Worm (Caenorhabditis elegans) whole organism, early embryonic: ENCODE measurements around the gene C37E2.10.
A peak's percentile ranks its signal among the peaks of the same experiment; 100 is the strongest.

ENCODE experiments used
- B0310.2 ChIP-seq: sonication (generic microtip); optimal IDR thresholded peaks from 2 replicates; lab custom pipeline; 2016; ENCODE audit warnings: mild to moderate bottlenecking, missing genetic modification characterization, missing compliant biosample characterization
- F13C5.2 ChIP-seq: sonication (generic microtip); optimal IDR thresholded peaks from 2 replicates; lab custom pipeline; 2017; ENCODE audit warnings: mild to moderate bottlenecking, missing genetic modification characterization, inconsistent platforms, missing compliant biosample characterization
- aly-1 ChIP-seq: sonication (generic microtip); optimal IDR thresholded peaks from 2 replicates; lab custom pipeline; 2016; ENCODE audit warnings: missing genetic modification characterization, missing compliant biosample characterization
- ama-1 ChIP-seq: fragments of 150-350 bp; optimal IDR thresholded peaks from 2 replicates; lab custom pipeline; 2014
- ceh-13 ChIP-seq: fragments of 200-800 bp; sonication (Bioruptor generic); optimal IDR thresholded peaks from 2 replicates; lab custom pipeline; 2018; ENCODE audit warnings: mild to moderate bottlenecking, missing genetic modification characterization, missing compliant biosample characterization
- ceh-36 ChIP-seq: sonication (generic microtip); optimal IDR thresholded peaks from 2 replicates; lab custom pipeline; 2016; ENCODE audit warnings: missing genetic modification characterization, inconsistent platforms, missing compliant biosample characterization
- ets-7 ChIP-seq: sonication (generic microtip); optimal IDR thresholded peaks from 2 replicates; lab custom pipeline; 2016; ENCODE audit warnings: missing genotype, missing genetic modification characterization, missing compliant biosample characterization
- flt-1 ChIP-seq: fragments of 200-800 bp; sonication (Bioruptor generic); IDR thresholded peaks from 2 replicates; pipeline ENCODE4 v1.3.6; 2022; ENCODE audit warnings: missing genetic modification characterization, missing compliant biosample characterization
- hmbx-1 ChIP-seq: sonication (generic microtip); optimal IDR thresholded peaks from 2 replicates; lab custom pipeline; 2016; ENCODE audit warnings: mild to moderate bottlenecking, missing genetic modification characterization, missing compliant biosample characterization
- hmg-4 ChIP-seq: fragments of 200-800 bp; sonication (Bioruptor generic); optimal IDR thresholded peaks from 2 replicates; lab custom pipeline; 2018; ENCODE audit warnings: mild to moderate bottlenecking, missing genetic modification characterization, missing compliant biosample characterization
- hnd-1 ChIP-seq: sonication (generic microtip); optimal IDR thresholded peaks from 2 replicates; lab custom pipeline; 2016; ENCODE audit warnings: missing genetic modification characterization, missing compliant biosample characterization
- pes-1 ChIP-seq: fragments of 200-800 bp; sonication (Bioruptor generic); IDR thresholded peaks from 2 replicates; pipeline ENCODE4 v1.3.6; 2022; ENCODE audit warnings: missing genetic modification reagents, missing genetic modification characterization, missing compliant biosample characterization
- scrt-1 ChIP-seq: fragments of 200-800 bp; sonication (Bioruptor generic); IDR thresholded peaks from 2 replicates; pipeline ENCODE4 v1.3.6; 2022; ENCODE audit warnings: missing genetic modification characterization, missing compliant biosample characterization
- sea-1 ChIP-seq: fragments of 200-800 bp; sonication (Bioruptor generic); conservative IDR thresholded peaks from 2 replicates; pipeline ENCODE4 v1.3.6; 2022; ENCODE audit warnings: missing genetic modification characterization, missing compliant biosample characterization
- tbx-11 ChIP-seq: fragments of 200-800 bp; sonication (Bioruptor generic); IDR thresholded peaks from 2 replicates; pipeline ENCODE4 v1.3.6; 2022; ENCODE audit warnings: missing genetic modification characterization, missing compliant biosample characterization
- tbx-37 ChIP-seq: fragments of 200-800 bp; sonication (Bioruptor generic); conservative IDR thresholded peaks from 2 replicates; pipeline ENCODE4 v1.3.6; 2022; ENCODE audit warnings: missing genetic modification reagents, missing genetic modification characterization, missing compliant biosample characterization
- tra-4 ChIP-seq: sonication (generic microtip); optimal IDR thresholded peaks from 2 replicates; lab custom pipeline; 2017; ENCODE audit warnings: missing genetic modification characterization, missing compliant biosample characterization

Gene C37E2.10

DNA sequence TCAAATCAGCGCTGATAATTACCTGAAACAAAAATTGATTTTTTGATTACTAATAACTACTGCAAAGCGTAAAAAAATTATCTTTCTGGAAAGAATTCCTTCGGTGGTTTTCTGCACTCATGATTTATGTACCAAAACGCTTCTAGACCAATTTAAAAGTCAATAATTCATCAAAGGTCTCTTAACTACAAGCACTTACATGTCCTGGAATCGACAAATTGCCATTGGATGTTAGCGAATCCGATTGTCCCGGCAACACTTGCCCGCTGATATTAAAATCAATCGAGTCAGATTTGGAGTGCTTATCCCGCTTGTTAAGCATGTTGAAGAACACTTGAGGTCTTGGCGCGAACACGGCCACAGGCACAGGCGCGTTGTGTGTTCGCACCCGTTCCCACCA, 13.6 kb upstream of the C37E2.10 start:
- TF ChIP-seq hmg-4 (GFP tag; lab: Kevin White, UChicago) (peak; percentile 3), ceh-36 (tag; lab: Kevin White, UChicago) (no peak)

DNA sequence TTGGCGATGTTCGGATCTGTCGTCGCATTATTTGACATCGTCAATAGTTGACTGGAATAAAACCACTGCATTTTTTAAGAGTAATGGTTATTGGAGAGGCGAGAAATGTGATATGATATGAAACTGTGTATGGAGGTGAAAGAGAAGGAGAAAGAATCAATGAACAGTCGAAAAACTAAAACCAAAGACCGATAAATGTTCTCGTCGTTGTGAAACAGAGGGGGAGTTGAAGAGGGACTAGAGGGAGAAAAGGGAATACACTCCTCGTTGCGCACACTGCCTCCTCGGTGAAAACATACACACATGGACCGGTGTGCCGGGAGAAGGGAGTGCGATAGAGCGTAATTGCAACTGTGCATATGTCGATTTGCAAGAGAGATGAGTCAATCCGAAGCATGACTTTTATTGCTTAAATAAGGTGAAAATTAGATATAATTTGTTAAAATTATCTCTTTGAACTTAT, 9.2 kb upstream of the C37E2.10 start, which contains the start of gene sym-4:
Gene sym-4, minus strand, starts transcription at position 51 of the 463 bp plus-strand sequence.
- no peak for TF ChIP-seq scrt-1 (GFP tag; lab: Robert Waterston, UW)
- TF ChIP-seq F13C5.2 (tag; lab: Kevin White, UChicago) = peak; percentile 76

DNA sequence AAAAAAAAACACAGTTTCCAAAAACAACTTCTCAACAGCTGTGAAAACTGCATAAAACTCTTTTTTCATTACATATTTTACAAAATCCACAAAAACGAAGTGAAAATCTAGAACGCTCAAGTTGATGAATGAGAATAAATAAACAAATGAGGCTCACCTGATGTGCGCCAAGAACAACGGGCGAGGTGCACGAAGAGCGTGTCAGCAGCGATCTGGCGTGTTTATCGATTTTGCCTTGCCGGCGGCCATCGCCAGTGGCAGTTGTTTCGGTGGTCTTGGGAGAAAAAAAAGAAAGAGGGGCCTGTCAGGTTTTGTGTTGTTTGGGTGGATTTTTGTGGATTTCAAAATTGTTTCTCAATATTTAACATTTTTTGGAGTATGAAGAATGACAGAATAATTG, 4.9 kb upstream of the C37E2.10 start, which contains the start of gene idhb-1:
Gene idhb-1, minus strand, starts transcription at position 214 of the 400 bp plus-strand sequence.
- TF ChIP-seq ama-1 = no peak
- no peak for TF ChIP-seq hnd-1
- TF ChIP-seq F13C5.2 (tag; lab: Kevin White, UChicago) = peak; percentile 20
- TF ChIP-seq flt-1 (GFP tag; lab: Robert Waterston, UW) = 0 out of 2 replicates have a peak, but pooled peaks have one; percentile 31
- no peak for TF ChIP-seq pes-1 (GFP tag; lab: Robert Waterston, UW)

DNA sequence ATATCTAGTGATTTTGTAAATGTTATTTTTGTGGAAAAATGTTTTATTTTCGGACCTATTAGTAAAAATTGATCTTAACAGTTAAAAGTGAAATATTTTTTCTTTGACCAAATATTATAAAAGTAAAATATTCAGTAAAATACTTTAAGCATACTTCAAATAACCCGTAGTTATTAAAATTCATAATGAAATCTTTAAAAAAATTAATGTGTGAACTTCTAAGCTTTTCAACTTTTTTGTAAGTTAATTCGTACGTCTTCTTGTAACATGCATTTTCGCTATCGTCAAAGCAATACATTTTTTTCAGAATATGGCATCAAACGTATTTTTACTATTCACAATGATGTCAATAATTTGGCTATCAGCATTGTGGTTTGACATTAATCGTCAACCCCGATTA, 3.0 kb upstream of the C37E2.10 start, which contains the start of gene C37E2.2:
Gene C37E2.2, plus strand, starts transcription at position 301 of the 400 bp plus-strand sequence.
- no peak for TF ChIP-seq hmg-4 (GFP tag; lab: Kevin White, UChicago)
- TF ChIP-seq tbx-11 (GFP tag; lab: Robert Waterston, UW) = no peak
- TF ChIP-seq scrt-1 (GFP tag; lab: Robert Waterston, UW) = no peak
- TF ChIP-seq pes-1 (GFP tag; lab: Robert Waterston, UW) = no peak
- no peak for TF ChIP-seq sea-1 (GFP tag; lab: Robert Waterston, UW)
- TF ChIP-seq hnd-1 = no peak
- no peak for TF ChIP-seq ceh-36 (tag; lab: Kevin White, UChicago)
- no peak for TF ChIP-seq flt-1 (GFP tag; lab: Robert Waterston, UW)
- TF ChIP-seq ceh-13 (GFP tag; lab: Kevin White, UChicago) = no peak
- no peak for TF ChIP-seq tbx-37
- TF ChIP-seq aly-1 (tag; lab: Kevin White, UChicago) = no peak
- no peak for TF ChIP-seq B0310.2
- no peak for TF ChIP-seq F13C5.2 (tag; lab: Kevin White, UChicago)
- no peak for TF ChIP-seq ets-7

DNA sequence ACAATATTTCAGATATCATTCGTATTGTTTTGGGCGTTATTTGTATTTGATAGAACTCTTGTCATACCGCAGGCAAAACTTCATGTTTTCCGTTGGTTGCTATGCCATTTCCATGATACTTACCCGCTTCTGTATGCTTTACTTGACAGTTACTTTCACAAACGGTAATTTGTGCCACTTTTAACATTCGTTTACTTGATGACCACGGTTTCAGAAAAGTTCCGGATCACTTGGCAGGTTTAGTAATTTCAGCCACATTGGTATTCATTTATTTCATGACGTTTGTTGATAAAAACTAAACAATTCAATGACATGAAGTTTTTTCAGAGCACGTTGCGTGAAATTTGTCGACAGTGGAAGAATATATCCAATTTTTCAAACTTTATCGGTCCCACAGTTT, 700 bp downstream of the C37E2.10 start:
- TF ChIP-seq sea-1 (GFP tag; lab: Robert Waterston, UW) (no peak), tbx-37 (no peak), tbx-11 (GFP tag; lab: Robert Waterston, UW) (no peak), ceh-36 (tag; lab: Kevin White, UChicago) (no peak), hmg-4 (GFP tag; lab: Kevin White, UChicago) (no peak), flt-1 (GFP tag; lab: Robert Waterston, UW) (no peak), B0310.2 (no peak), scrt-1 (GFP tag; lab: Robert Waterston, UW) (no peak)

DNA sequence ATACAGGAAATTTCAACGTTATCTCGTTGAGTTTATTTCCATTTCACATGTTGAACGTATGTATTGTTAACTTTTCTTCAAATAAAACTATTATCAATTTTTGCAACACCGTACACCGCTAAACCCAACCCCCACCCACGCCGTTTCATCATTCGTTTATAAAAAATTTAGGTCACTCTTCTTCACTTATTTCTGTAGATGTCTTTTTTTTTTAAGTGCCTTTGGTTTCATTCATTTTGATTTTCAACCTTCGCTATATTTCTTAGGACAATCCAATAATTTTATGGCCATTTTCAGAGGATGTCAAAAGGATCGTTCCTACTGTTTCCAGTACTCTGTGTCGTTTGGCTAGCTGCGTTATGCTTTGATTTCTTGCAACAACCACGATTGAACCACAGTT, 1.4 kb downstream of the C37E2.10 start, which contains the start of gene C37E2.3:
Gene C37E2.3, plus strand, starts transcription at position 301 of the 400 bp plus-strand sequence.
- TF ChIP-seq ceh-13 (GFP tag; lab: Kevin White, UChicago) (no peak), pes-1 (GFP tag; lab: Robert Waterston, UW) (no peak), tbx-11 (GFP tag; lab: Robert Waterston, UW) (no peak), aly-1 (tag; lab: Kevin White, UChicago) (no peak), ceh-36 (tag; lab: Kevin White, UChicago) (no peak), flt-1 (GFP tag; lab: Robert Waterston, UW) (no peak), sea-1 (GFP tag; lab: Robert Waterston, UW) (no peak), tbx-37 (no peak), hmbx-1 (tag; lab: Kevin White, UChicago) (no peak), hnd-1 (no peak), scrt-1 (GFP tag; lab: Robert Waterston, UW) (no peak), ama-1 (no peak), ets-7 (no peak), tra-4 (no peak), hmg-4 (GFP tag; lab: Kevin White, UChicago) (no peak), B0310.2 (no peak), F13C5.2 (tag; lab: Kevin White, UChicago) (no peak)

DNA sequence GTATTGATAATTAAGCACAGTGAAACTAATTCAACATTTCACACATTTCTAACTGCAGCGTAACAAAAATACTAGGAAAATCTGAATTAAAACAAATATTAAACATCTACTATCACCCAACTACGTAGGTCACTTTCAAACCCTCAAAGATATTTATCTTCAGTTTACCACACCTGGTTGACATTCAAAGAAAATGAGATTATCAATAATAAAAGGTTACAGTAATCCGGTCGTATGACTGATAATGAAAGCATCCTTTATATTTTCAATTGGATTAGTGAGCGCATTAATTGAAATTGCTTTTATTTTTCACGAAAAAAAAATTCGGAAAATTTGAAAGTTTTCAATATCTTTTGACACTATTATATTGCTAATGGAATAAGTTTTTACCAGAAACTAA, 3.7 kb downstream of the C37E2.10 start:
- no peak for TF ChIP-seq ets-7
- no peak for TF ChIP-seq B0310.2
- no peak for TF ChIP-seq flt-1 (GFP tag; lab: Robert Waterston, UW)
- no peak for TF ChIP-seq ceh-13 (GFP tag; lab: Kevin White, UChicago)
- no peak for TF ChIP-seq tbx-37
- no peak for TF ChIP-seq F13C5.2 (tag; lab: Kevin White, UChicago)
- TF ChIP-seq sea-1 (GFP tag; lab: Robert Waterston, UW) = no peak
- TF ChIP-seq hmg-4 (GFP tag; lab: Kevin White, UChicago) = no peak
- no peak for TF ChIP-seq tra-4
- TF ChIP-seq hmbx-1 (tag; lab: Kevin White, UChicago) = no peak
- TF ChIP-seq pes-1 (GFP tag; lab: Robert Waterston, UW) = no peak
- no peak for TF ChIP-seq ceh-36 (tag; lab: Kevin White, UChicago)
- no peak for TF ChIP-seq scrt-1 (GFP tag; lab: Robert Waterston, UW)
- TF ChIP-seq ama-1 = no peak
- TF ChIP-seq aly-1 (tag; lab: Kevin White, UChicago) = no peak
- no peak for TF ChIP-seq hnd-1
- no peak for TF ChIP-seq tbx-11 (GFP tag; lab: Robert Waterston, UW)

DNA sequence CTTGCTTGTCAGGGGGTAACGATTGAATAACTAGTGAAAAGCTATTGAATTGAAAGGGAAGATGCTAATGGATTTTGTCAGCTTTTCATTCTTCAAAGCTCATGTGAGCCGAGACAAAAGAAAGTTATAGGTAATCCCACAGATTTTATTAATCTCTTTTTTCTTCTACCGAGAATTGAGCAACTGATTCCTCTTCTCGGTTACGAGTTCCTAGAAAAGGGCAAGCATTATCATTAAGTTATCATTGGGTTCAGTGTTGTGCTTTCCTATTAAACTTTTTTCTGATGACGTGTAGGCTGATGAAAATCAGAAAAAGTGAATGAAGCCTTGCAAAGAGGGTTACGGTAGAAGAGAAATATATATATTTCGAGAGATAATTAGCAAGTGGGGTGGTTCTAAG, 6.8 kb downstream of the C37E2.10 start:
- TF ChIP-seq sea-1 (GFP tag; lab: Robert Waterston, UW) (no peak), ceh-36 (tag; lab: Kevin White, UChicago) (peak; percentile 36)
